Fruit fly (Drosophila melanogaster) whole organism, wandering third instar larva: ENCODE measurements around the gene crc.

ENCODE experiments used
- Dfd ChIP-seq: fragments of >200 bp; optimal IDR thresholded peaks from 2 replicates; lab custom pipeline; 2017; ENCODE audit warnings: missing biosample characterization, missing genetic modification characterization
- N ChIP-seq: fragments of >200 bp; optimal IDR thresholded peaks from 2 replicates; lab custom pipeline; 2018; ENCODE audit warnings: missing biosample characterization, missing external identifiers, missing genetic modification characterization
- brk ChIP-seq: fragments of 200-800 bp; sonication (Bioruptor generic); optimal IDR thresholded peaks from 2 replicates; lab custom pipeline; 2016; ENCODE audit warnings: missing biosample characterization, mild to moderate bottlenecking, missing genetic modification characterization
- fru ChIP-seq: fragments of 200-800 bp; sonication (Bioruptor generic); optimal IDR thresholded peaks from 3 replicates; lab custom pipeline; 2016; ENCODE audit warnings: missing biosample characterization, mild to moderate bottlenecking, missing genetic modification characterization
- jim ChIP-seq: fragments of 175-275, 200-325 bp; sonication (Bioruptor generic); optimal IDR thresholded peaks from 2 replicates; lab custom pipeline; 2016; ENCODE audit warnings: missing biosample characterization, mild to moderate bottlenecking, missing genetic modification characterization
- pan ChIP-seq: fragments of >200 bp; optimal IDR thresholded peaks from 2 replicates; lab custom pipeline; 2017
- psq ChIP-seq: fragments of 200-800 bp; sonication (Bioruptor generic); optimal IDR thresholded peaks from 3 replicates; lab custom pipeline; 2017; ENCODE audit warnings: missing biosample characterization, mild to moderate bottlenecking, missing genetic modification characterization, moderate library complexity
- tai ChIP-seq: sonication (Bioruptor generic); optimal IDR thresholded peaks from 2 replicates; lab custom pipeline; 2016; ENCODE audit warnings: missing biosample characterization, missing genetic modification characterization
- usp ChIP-seq: fragments of >200 bp; optimal IDR thresholded peaks from 2 replicates; lab custom pipeline; 2017; ENCODE audit warnings: missing biosample characterization, missing genetic modification characterization

dm6 chr2L:21263470-21264146 lies 47.1 kb upstream of the crc start:
- TF ChIP-seq N (GFP tag; lab: Kevin White, UChicago), result no peak
- TF ChIP-seq psq (GFP tag; lab: Kevin White, UChicago), result no peak
- TF ChIP-seq fru, result peak; percentile 14
- no peak for TF ChIP-seq brk (GFP tag; lab: Kevin White, UChicago)
- TF ChIP-seq pan, result no peak
- TF ChIP-seq Dfd, result no peak
- TF ChIP-seq usp (GFP tag; lab: Kevin White, UChicago), result no peak
- TF ChIP-seq tai (GFP tag; lab: Kevin White, UChicago), result no peak
- TF ChIP-seq jim (GFP tag; lab: Kevin White, UChicago), result no peak
